Fruit fly (Drosophila melanogaster) whole organism, prepupa: ENCODE measurements around the gene nyo.
A peak's percentile ranks its signal among the peaks of the same experiment; 100 is the strongest.

ENCODE experiments used
- Blimp-1 ChIP-seq: fragments of 200-800 bp; sonication (Bioruptor generic); optimal IDR thresholded peaks from 3 replicates; lab custom pipeline; 2017; ENCODE audit warnings: missing biosample characterization, missing genetic modification characterization, mild to moderate bottlenecking, moderate library complexity, missing genetic modification reagents
- CG10631 ChIP-seq: fragments of 200-800 bp; sonication (Bioruptor generic); optimal IDR thresholded peaks from 2 replicates; lab custom pipeline; 2016; ENCODE audit warnings: missing biosample characterization, missing genetic modification characterization
- CG10669 ChIP-seq: fragments of 200-800 bp; sonication (Bioruptor generic); optimal IDR thresholded peaks from 3 replicates; lab custom pipeline; 2018; ENCODE audit warnings: missing biosample characterization, mild to moderate bottlenecking, missing genetic modification characterization, moderate library complexity
- CG11294 ChIP-seq: fragments of 200-800 bp; sonication (Bioruptor generic); IDR thresholded peaks from 2 replicates; pipeline ENCODE4 v1.3.6; 2022; ENCODE audit warnings: missing biosample characterization, missing genetic modification characterization
- CG11762 ChIP-seq: fragments of 200-800 bp; sonication (Bioruptor generic); optimal IDR thresholded peaks from 3 replicates; lab custom pipeline; 2016; ENCODE audit warnings: missing biosample characterization, missing genetic modification characterization; ENCODE audit not compliant: insufficient read depth
- CG1621 ChIP-seq: fragments of 200-800 bp; sonication (Bioruptor generic); optimal IDR thresholded peaks from 3 replicates; lab custom pipeline; 2018; ENCODE audit warnings: missing biosample characterization, mild to moderate bottlenecking, missing genetic modification characterization
- CG16779 ChIP-seq: fragments of 200-800 bp; sonication (Bioruptor generic); optimal IDR thresholded peaks from 3 replicates; lab custom pipeline; 2017; ENCODE audit warnings: missing biosample characterization, mild to moderate bottlenecking, missing genetic modification characterization
- CG3032 ChIP-seq: fragments of 200-800 bp; optimal IDR thresholded peaks from 2 replicates; lab custom pipeline; 2019; ENCODE audit warnings: missing biosample characterization, mild to moderate bottlenecking, missing genetic modification characterization, moderate library complexity
- CG31627 ChIP-seq: fragments of 200-800 bp; sonication (Bioruptor generic); optimal IDR thresholded peaks from 3 replicates; lab custom pipeline; 2016; ENCODE audit warnings: missing biosample characterization, missing genetic modification characterization
- CG32006 ChIP-seq: fragments of 200-800 bp; sonication (Bioruptor generic); optimal IDR thresholded peaks from 3 replicates; lab custom pipeline; 2017; ENCODE audit warnings: missing biosample characterization, mild to moderate bottlenecking, missing genetic modification characterization
- CG3919 ChIP-seq: fragments of 200-800 bp; sonication (Bioruptor generic); optimal IDR thresholded peaks from 3 replicates; lab custom pipeline; 2016; ENCODE audit warnings: missing biosample characterization, missing genetic modification characterization
- CG4318 ChIP-seq: fragments of 200-800 bp; sonication (Bioruptor generic); optimal IDR thresholded peaks from 3 replicates; lab custom pipeline; 2017; ENCODE audit warnings: missing biosample characterization, mild to moderate bottlenecking, missing genetic modification characterization
- CG6163 ChIP-seq: fragments of 200-800 bp; sonication (Bioruptor generic); IDR thresholded peaks from 3 replicates; pipeline ENCODE4 v1.3.6; 2022; ENCODE audit warnings: missing biosample characterization, missing genetic modification characterization
- CG6276 ChIP-seq: fragments of 200-800 bp; sonication (Bioruptor generic); optimal IDR thresholded peaks from 2 replicates; lab custom pipeline; 2017; ENCODE audit warnings: missing biosample characterization, mild to moderate bottlenecking, missing genetic modification characterization
- CG6792 ChIP-seq: fragments of 200-800 bp; sonication (Bioruptor generic); optimal IDR thresholded peaks from 3 replicates; lab custom pipeline; 2016; ENCODE audit warnings: missing biosample characterization, missing genetic modification characterization
- CG6808 ChIP-seq: fragments of 200-800 bp; sonication (Bioruptor generic); optimal IDR thresholded peaks from 3 replicates; lab custom pipeline; 2017; ENCODE audit warnings: missing biosample characterization, missing genetic modification characterization, mild to moderate bottlenecking, moderate library complexity, missing genetic modification reagents
- CG7368 ChIP-seq: fragments of 200-800 bp; sonication (Bioruptor generic); optimal IDR thresholded peaks from 3 replicates; lab custom pipeline; 2016; ENCODE audit warnings: missing biosample characterization, missing genetic modification characterization
- CG8319 ChIP-seq: fragments of 200-800 bp; sonication (Bioruptor generic); optimal IDR thresholded peaks from 3 replicates; lab custom pipeline; 2016; ENCODE audit warnings: missing biosample characterization, missing genetic modification characterization
- CG8632 ChIP-seq: fragments of 200-800 bp; sonication (Bioruptor generic); optimal IDR thresholded peaks from 3 replicates; lab custom pipeline; 2016; ENCODE audit warnings: missing biosample characterization, missing genetic modification characterization
- CG9139 ChIP-seq: fragments of 200-800 bp; sonication (Bioruptor generic); optimal IDR thresholded peaks from 3 replicates; lab custom pipeline; 2017; ENCODE audit warnings: missing biosample characterization, mild to moderate bottlenecking, missing genetic modification characterization
- Eip75B ChIP-seq: fragments of 200-800 bp; sonication (Bioruptor generic); optimal IDR thresholded peaks from 3 replicates; lab custom pipeline; 2016; ENCODE audit warnings: missing biosample characterization, missing genetic modification characterization
- Eip78C ChIP-seq: fragments of 200-800 bp; sonication (Bioruptor generic); peaks from one replicate; lab custom pipeline; 2016; ENCODE audit warnings: missing biosample characterization, missing genetic modification characterization
- Eip93F ChIP-seq: fragments of 200-800 bp; sonication (Bioruptor generic); optimal IDR thresholded peaks from 2 replicates; lab custom pipeline; 2016; ENCODE audit warnings: missing biosample characterization, mild to moderate bottlenecking, missing genetic modification characterization
- Ets21C ChIP-seq: fragments of 200-800 bp; sonication (Bioruptor generic); optimal IDR thresholded peaks from 3 replicates; lab custom pipeline; 2016; ENCODE audit warnings: missing biosample characterization, missing genetic modification characterization
- Ets96B ChIP-seq: fragments of 200-800 bp; optimal IDR thresholded peaks from 2 replicates; lab custom pipeline; 2019; ENCODE audit warnings: missing biosample characterization, mild to moderate bottlenecking, missing genetic modification characterization, moderate library complexity
- Gug ChIP-seq: fragments of 200-800 bp; sonication (Bioruptor generic); IDR thresholded peaks from 2 replicates; pipeline ENCODE4 v1.3.6; 2022; ENCODE audit warnings: missing biosample characterization, missing genetic modification characterization
- Hr38 ChIP-seq: sonication (Bioruptor generic); optimal IDR thresholded peaks from 2 replicates; lab custom pipeline; 2016; ENCODE audit warnings: missing biosample characterization, missing genetic modification characterization
- Hr39 ChIP-seq: fragments of 200-800 bp; sonication (Bioruptor generic); optimal IDR thresholded peaks from 2 replicates; lab custom pipeline; 2016; ENCODE audit warnings: missing biosample characterization, missing genetic modification characterization
- Hr4 ChIP-seq: fragments of 200-800 bp; sonication (Bioruptor generic); optimal IDR thresholded peaks from 3 replicates; lab custom pipeline; 2016; ENCODE audit warnings: missing biosample characterization, missing genetic modification characterization
- Met ChIP-seq: fragments of 200-800 bp; sonication (Bioruptor generic); optimal IDR thresholded peaks from 3 replicates; lab custom pipeline; 2016; ENCODE audit warnings: missing biosample characterization, missing genetic modification characterization
- Smox ChIP-seq: fragments of 200-800 bp; sonication (Bioruptor generic); optimal IDR thresholded peaks from 3 replicates; lab custom pipeline; 2016; ENCODE audit warnings: missing biosample characterization, missing genetic modification characterization
- Sox102F ChIP-seq: fragments of 200-800 bp; sonication (Bioruptor generic); optimal IDR thresholded peaks from 2 replicates; lab custom pipeline; 2016; ENCODE audit warnings: missing biosample characterization, mild to moderate bottlenecking, missing genetic modification characterization
- Sox15 ChIP-seq: fragments of 200-800 bp; sonication (Bioruptor generic); optimal IDR thresholded peaks from 3 replicates; lab custom pipeline; 2016; ENCODE audit warnings: missing biosample characterization, missing genetic modification characterization
- achi ChIP-seq: fragments of 200-800 bp; sonication (Bioruptor generic); optimal IDR thresholded peaks from 3 replicates; lab custom pipeline; 2016; ENCODE audit warnings: missing biosample characterization, missing genetic modification characterization
- acj6 ChIP-seq: fragments of 200-800 bp; sonication (Bioruptor generic); optimal IDR thresholded peaks from 3 replicates; lab custom pipeline; 2016; ENCODE audit warnings: missing biosample characterization, missing genetic modification characterization
- cyc ChIP-seq: fragments of 200-800 bp; sonication (Bioruptor generic); optimal IDR thresholded peaks from 3 replicates; lab custom pipeline; 2016; ENCODE audit warnings: missing biosample characterization, missing genetic modification characterization
- dsx ChIP-seq: fragments of 200-800 bp; optimal IDR thresholded peaks from 3 replicates; lab custom pipeline; 2019; ENCODE audit warnings: missing biosample characterization, mild to moderate bottlenecking, missing genetic modification characterization, moderate library complexity; ENCODE audit not compliant: poor library complexity, severe bottlenecking
- eg ChIP-seq: fragments of 200-800 bp; sonication (Bioruptor generic); IDR thresholded peaks from 3 replicates; pipeline ENCODE4 v1.3.6; 2022; ENCODE audit warnings: missing biosample characterization, missing genetic modification characterization
- esn ChIP-seq: fragments of 200-800 bp; sonication (Bioruptor generic); optimal IDR thresholded peaks from 2 replicates; lab custom pipeline; 2016; ENCODE audit warnings: missing biosample characterization, mild to moderate bottlenecking, missing genetic modification characterization, moderate library complexity
- fd59A ChIP-seq: fragments of 200-800 bp; sonication (Bioruptor generic); optimal IDR thresholded peaks from 2 replicates; lab custom pipeline; 2017; ENCODE audit warnings: missing biosample characterization, mild to moderate bottlenecking, missing genetic modification characterization, missing genetic modification reagents
- fd85E ChIP-seq: fragments of 200-800 bp; sonication (Bioruptor generic); optimal IDR thresholded peaks from 3 replicates; lab custom pipeline; 2016; ENCODE audit warnings: missing biosample characterization, missing genetic modification characterization
- fkh ChIP-seq: fragments of 200-800 bp; sonication (Bioruptor generic); optimal IDR thresholded peaks from 3 replicates; lab custom pipeline; 2017; ENCODE audit warnings: missing biosample characterization, mild to moderate bottlenecking, missing genetic modification characterization, moderate library complexity
- net ChIP-seq: fragments of 200-800 bp; sonication (Bioruptor generic); optimal IDR thresholded peaks from 3 replicates; lab custom pipeline; 2016; ENCODE audit warnings: missing biosample characterization, missing genetic modification characterization
- salr ChIP-seq, 2 experiments: fragments of 200-800 bp; sonication (Bioruptor generic); optimal IDR thresholded peaks; 3 replicates each; lab custom pipeline; 2016 to 2018; ENCODE audit warnings: missing biosample characterization in 2 of 2, missing genetic modification characterization in 2 of 2, mild to moderate bottlenecking in 1 of 2
- ss ChIP-seq, 2 experiments: fragments of 200-800 bp; sonication (Bioruptor generic); optimal IDR thresholded peaks; 2 replicates in 1 of 2; 3 replicates in 1 of 2; lab custom pipeline; 2017 to 2018; ENCODE audit warnings: mild to moderate bottlenecking in 2 of 2, missing biosample characterization in 2 of 2, missing genetic modification characterization in 2 of 2, moderate library complexity in 1 of 2
- topi ChIP-seq: fragments of 200-800 bp; sonication (Bioruptor generic); optimal IDR thresholded peaks from 3 replicates; lab custom pipeline; 2016; ENCODE audit warnings: missing biosample characterization, missing genetic modification characterization
- vri ChIP-seq: fragments of 200-800 bp; sonication (Bioruptor generic); optimal IDR thresholded peaks from 3 replicates; lab custom pipeline; 2016; ENCODE audit warnings: missing biosample characterization, mild to moderate bottlenecking, missing genetic modification characterization

Gene nyo

DNA sequence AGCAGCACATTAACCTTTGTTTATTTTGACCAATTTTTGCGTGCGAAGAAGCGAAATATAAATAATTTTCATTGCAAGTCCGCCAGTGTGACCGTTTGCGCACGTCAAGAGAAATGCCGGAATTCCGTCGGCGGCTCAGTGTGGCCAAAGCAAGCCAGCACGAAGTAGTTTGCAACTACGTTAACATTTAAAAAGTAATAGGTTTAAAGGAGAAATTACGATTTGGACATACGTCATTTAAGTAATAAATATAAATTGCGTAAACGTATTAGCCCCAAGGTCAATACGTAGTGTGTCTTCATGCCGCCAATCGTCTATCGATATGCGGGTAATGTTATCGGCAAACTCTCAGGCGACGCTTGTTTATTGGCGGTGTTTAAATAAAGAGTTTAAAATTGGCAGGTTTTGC lies 37.8 kb downstream of the nyo start, which contains the start of the genes pygo and rod:
Gene pygo, minus strand, starts transcription at position 114 of the 409 bp plus-strand sequence.
Gene rod, plus strand, starts transcription at position 366 of the 409 bp plus-strand sequence.
- no peak for TF ChIP-seq CG11762
- no peak for TF ChIP-seq Hr38 (GFP tag; lab: Kevin White, UChicago)
- no peak for TF ChIP-seq net (GFP tag; lab: Kevin White, UChicago)
- no peak for TF ChIP-seq Gug (GFP tag; lab: Robert Waterston, UW)
- no peak for TF ChIP-seq fd59A
- TF ChIP-seq topi = no peak
- TF ChIP-seq Eip93F (GFP tag; lab: Kevin White, UChicago) = no peak
- TF ChIP-seq CG16779 (tag; lab: Kevin White, UChicago) = no peak
- TF ChIP-seq CG31627 (GFP tag; lab: Kevin White, UChicago) = no peak
- TF ChIP-seq CG1621 = peak; percentile 40
- no peak for TF ChIP-seq Eip75B (GFP tag; lab: Kevin White, UChicago)
- no peak for TF ChIP-seq Ets21C (GFP tag; lab: Kevin White, UChicago)
- peak; percentile 7 for TF ChIP-seq fkh (GFP tag; lab: Kevin White, UChicago)
- no peak for TF ChIP-seq Smox (GFP tag; lab: Kevin White, UChicago)
- TF ChIP-seq CG6276 = no peak
- no peak for TF ChIP-seq Met (GFP tag; lab: Kevin White, UChicago)
- TF ChIP-seq Eip78C (GFP tag; lab: Kevin White, UChicago) = peak; percentile 78
- TF ChIP-seq Blimp-1 = no peak
- TF ChIP-seq achi (GFP tag; lab: Kevin White, UChicago) = no peak
- TF ChIP-seq fd85E (GFP tag; lab: Kevin White, UChicago) = no peak
- no peak for TF ChIP-seq Ets96B
- TF ChIP-seq esn = peak; percentile 20
- TF ChIP-seq cyc = no peak
- no peak for TF ChIP-seq CG11294 (GFP tag; lab: Robert Waterston, UW)
- no peak for TF ChIP-seq eg (GFP tag; lab: Robert Waterston, UW)
- no peak for TF ChIP-seq CG3032
- TF ChIP-seq vri (GFP tag; lab: Kevin White, UChicago) = no peak
- TF ChIP-seq Sox15 (GFP tag; lab: Kevin White, UChicago) = no peak
- TF ChIP-seq CG8632 (GFP tag; lab: Kevin White, UChicago) = no peak
- no peak for TF ChIP-seq CG6808

DNA sequence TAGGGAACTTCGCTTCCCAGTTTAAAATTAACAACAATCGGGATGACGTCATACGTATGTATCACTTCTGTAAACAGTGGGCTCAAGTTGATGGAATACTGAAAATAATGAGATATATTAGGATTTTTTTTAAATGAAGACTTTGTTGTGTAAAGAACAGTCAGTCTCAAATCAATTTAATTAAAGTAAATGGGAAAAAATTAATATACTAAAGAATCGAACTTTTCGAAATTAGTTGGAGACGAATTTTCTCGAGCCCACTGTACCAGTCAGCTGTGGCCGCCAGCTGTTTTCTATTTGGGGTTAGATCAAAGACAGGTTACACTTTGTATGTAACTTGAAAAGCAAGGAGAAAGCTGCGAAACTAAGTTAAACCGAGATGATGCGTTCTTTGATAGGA lies 45.5 kb downstream of the nyo start, which contains the start of gene CG1635:
Gene CG1635, plus strand, starts transcription at position 300 of the 400 bp plus-strand sequence.
- TF ChIP-seq CG6276 (peak; percentile 100), CG1621 (peak; percentile 96), CG11294 (GFP tag; lab: Robert Waterston, UW) (peak; percentile 99), CG6808 (peak; percentile 94), eg (GFP tag; lab: Robert Waterston, UW) (peak; percentile 100), salr (GFP tag; optimal IDR thresholded peaks at IDR 0.05; lab: Kevin White, UChicago) (peak; percentile 91 to 98), topi (peak; percentile 98), CG6792 (GFP tag; lab: Kevin White, UChicago) (peak; percentile 97), CG10631 (GFP tag; lab: Kevin White, UChicago) (peak; percentile 98), Smox (GFP tag; lab: Kevin White, UChicago) (peak; percentile 97), Hr38 (GFP tag; lab: Kevin White, UChicago) (peak; percentile 76), CG16779 (tag; lab: Kevin White, UChicago) (peak; percentile 94), CG10669 (GFP tag; lab: Kevin White, UChicago) (peak; percentile 96), CG6163 (GFP tag; lab: Robert Waterston, UW) (peak; percentile 99), CG3032 (peak; percentile 97), CG3919 (GFP tag; lab: Kevin White, UChicago) (peak; percentile 98), Hr4 (peak; percentile 100), fkh (GFP tag; lab: Kevin White, UChicago) (no peak), Hr39 (GFP tag; lab: Kevin White, UChicago) (peak; percentile 98), CG4318 (GFP tag; lab: Kevin White, UChicago) (no peak), esn (peak; percentile 99), CG32006 (peak; percentile 99), Sox15 (GFP tag; lab: Kevin White, UChicago) (peak; percentile 91), Gug (GFP tag; lab: Robert Waterston, UW) (peak; percentile 99), acj6 (GFP tag; lab: Kevin White, UChicago) (peak; percentile 98), CG31627 (GFP tag; lab: Kevin White, UChicago) (peak; percentile 97), cyc (peak; percentile 96), CG8319 (GFP tag; lab: Kevin White, UChicago) (peak; percentile 97), CG8632 (GFP tag; lab: Kevin White, UChicago) (peak; percentile 99), Sox102F (GFP tag; lab: Kevin White, UChicago) (peak; percentile 99), CG9139 (GFP tag; lab: Kevin White, UChicago) (peak; percentile 92), CG11762 (peak; percentile 97), CG7368 (peak; percentile 97), ss (GFP tag; optimal IDR thresholded peaks at IDR 0.05; lab: Kevin White, UChicago) (peak in 1 of 2 experiments; percentile 93), achi (GFP tag; lab: Kevin White, UChicago) (peak; percentile 99), fd85E (GFP tag; lab: Kevin White, UChicago) (peak; percentile 93), dsx (GFP tag; lab: Kevin White, UChicago) (peak; percentile 87)
